Worm (Caenorhabditis elegans): Measurements from ENCODE around the gene F23D12.4.

The F23D12.4 gene

ce11 chrX:14415641-14416040, 29.2 kb upstream of the F23D12.4 start, which contains the start of gene F23D12.10:
F23D12.10 (minus strand) TSS chrX:14415741.
- TF ChIP-seq F44E2.7 (GFP tag; IDR thresholded peaks at IDR 0.05), result no peak
- no peak for TF ChIP-seq mdl-1 (tag; optimal IDR thresholded peaks at IDR 0.05)
- no peak for TF ChIP-seq dmd-9 (GFP tag; IDR thresholded peaks at IDR 0.05)
- no peak for TF ChIP-seq fkh-10 (GFP tag; optimal IDR thresholded peaks at IDR 0.05)
- no peak for TF ChIP-seq nhr-77 (tag; optimal IDR thresholded peaks at IDR 0.05)
- no peak for TF ChIP-seq daf-19 (GFP tag; conservative IDR thresholded peaks at IDR 0.05)
- no peak for TF ChIP-seq ceh-44 (GFP tag; IDR thresholded peaks at IDR 0.05)

ce11 chrX:14421529-14421982, 23.2 kb upstream of the F23D12.4 start, which contains the start of gene F23D12.2:
F23D12.2 (minus strand) TSS chrX:14421579.
- TF ChIP-seq Y48G9A.11 (GFP tag; IDR thresholded peaks at IDR 0.05) (no peak), nhr-48 (tag; optimal IDR thresholded peaks at IDR 0.05) (no peak), lin-13 (GFP tag; optimal IDR thresholded peaks at IDR 0.05) (no peak), unc-62 (GFP tag; optimal IDR thresholded peaks at IDR 0.05 in 1 of 2) (peak in 1 of 2 experiments; percentile 62), unc-62 (tag; optimal IDR thresholded peaks at IDR 0.05) (no peak)

- TF ChIP-seq nhr-102 (tag; optimal IDR thresholded peaks at IDR 0.05), result no peak
- peak; percentile 3 for TF ChIP-seq T20F7.1 (GFP tag; optimal IDR thresholded peaks at IDR 0.05)
Measured at ce11 chrX:14423105-14423504, 21.7 kb upstream of the F23D12.4 start, which contains the start of gene fipr-3. fipr-3 (plus strand) TSS chrX:14423405.

DNA sequence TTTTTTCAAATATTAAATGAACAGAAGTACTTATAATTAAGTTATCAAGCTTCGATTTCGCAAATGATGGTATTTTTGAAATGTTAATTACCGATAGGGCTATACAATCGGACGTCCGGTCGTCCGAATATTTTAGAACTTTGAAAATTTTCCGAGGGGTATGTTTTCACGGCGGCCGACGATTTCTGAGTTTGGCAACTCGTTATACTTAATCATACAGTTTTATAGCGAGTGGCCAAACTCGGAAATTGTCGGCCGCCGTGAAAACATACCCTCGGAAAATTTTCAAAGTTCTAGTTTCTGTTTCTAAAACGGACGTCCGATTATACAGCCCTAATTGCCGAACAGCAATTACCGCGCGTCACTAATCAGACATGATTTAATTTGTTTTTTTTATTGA, 20.6 kb upstream of the F23D12.4 start:
- TF ChIP-seq dmd-8 (GFP tag; IDR thresholded peaks at IDR 0.05) (no peak), ceh-44 (GFP tag; IDR thresholded peaks at IDR 0.05) (no peak), rbr-2 (tag; optimal IDR thresholded peaks at IDR 0.05) (no peak), tra-1 (GFP tag; IDR thresholded peaks at IDR 0.05) (no peak), F44E2.7 (GFP tag; IDR thresholded peaks at IDR 0.05) (no peak), daf-12 (tag; optimal IDR thresholded peaks at IDR 0.05) (no peak)

DNA sequence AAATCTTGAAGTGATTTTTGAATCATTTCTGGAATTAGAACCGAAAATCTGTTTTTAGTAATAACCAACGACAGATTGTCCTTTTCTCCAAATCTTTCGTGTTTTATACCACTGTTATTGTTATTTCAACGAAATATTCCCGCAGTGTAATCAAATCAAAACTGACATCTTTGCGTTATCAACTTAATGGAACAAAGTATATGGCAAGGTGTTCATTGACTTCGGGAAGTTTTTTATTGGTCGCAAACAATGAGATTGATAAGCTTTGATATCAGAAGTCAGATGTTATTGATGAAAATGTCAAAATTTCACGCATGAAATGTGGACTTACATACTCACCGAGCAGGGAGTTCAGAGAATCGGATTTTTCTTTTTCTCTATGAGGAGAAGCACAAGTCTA, 20.1 kb upstream of the F23D12.4 start, which contains the start of gene F23D12.11:
TSS of gene F23D12.11 (minus strand) at position 79 of the 400 bp plus-strand sequence.
- TF ChIP-seq nhr-28 (tag; optimal IDR thresholded peaks at IDR 0.05) (peak; percentile 31), hlh-30 (tag; optimal IDR thresholded peaks at IDR 0.05; ENCODE audit: insufficient read depth) (no peak), lin-1 (GFP tag; IDR thresholded peaks at IDR 0.05) (no peak), tag-97 (GFP tag; IDR thresholded peaks at IDR 0.05) (no peak), nhr-102 (tag; optimal IDR thresholded peaks at IDR 0.05) (no peak), F37D6.2 (tag; optimal IDR thresholded peaks at IDR 0.05) (no peak), lin-13 (GFP tag; optimal IDR thresholded peaks at IDR 0.05) (no peak), arid-1 (GFP tag; conservative IDR thresholded peaks at IDR 0.05) (no peak), nhr-76 (tag; optimal IDR thresholded peaks at IDR 0.05) (no peak), ztf-7 (tag; optimal IDR thresholded peaks at IDR 0.05) (no peak), fos-1 (tag; optimal IDR thresholded peaks at IDR 0.05) (no peak), ZK546.5 (tag; optimal IDR thresholded peaks at IDR 0.05) (no peak), duxl-1 (tag; optimal IDR thresholded peaks at IDR 0.05; ENCODE audit: poor library complexity) (no peak), zip-2 (tag; optimal IDR thresholded peaks at IDR 0.05) (no peak), dmd-6 (GFP tag; IDR thresholded peaks at IDR 0.05) (0 out of 2 replicates have a peak, but pooled peaks have one; percentile 16), zag-1 (tag; optimal IDR thresholded peaks at IDR 0.05) (no peak), Y5F2A.4 (GFP tag; optimal IDR thresholded peaks at IDR 0.05) (no peak), gei-8 (GFP tag; optimal IDR thresholded peaks at IDR 0.05) (no peak), hif-1 (tag; optimal IDR thresholded peaks at IDR 0.05) (no peak), T20F7.1 (GFP tag; optimal IDR thresholded peaks at IDR 0.05) (no peak), mdl-1 (tag; optimal IDR thresholded peaks at IDR 0.05) (no peak), daf-16 (GFP tag; optimal IDR thresholded peaks at IDR 0.05) (no peak), daf-16 (tag; optimal IDR thresholded peaks at IDR 0.05) (peak; percentile 59), ceh-44 (GFP tag; IDR thresholded peaks at IDR 0.05) (no peak), zfp-3 (GFP tag; conservative IDR thresholded peaks at IDR 0.05) (no peak)

Data from whole organism, L4 larva.